Worm (Caenorhabditis elegans) whole organism, L2 larva: ENCODE results near the gene rps-4.

Source experiments
- lsy-2 ChIP-seq, 2 experiments: fragments of 150-350 bp in 1 of 2; sonication (generic microtip) in 1 of 2; optimal IDR thresholded peaks; 2 replicates each; lab custom pipeline; 2014 to 2017; ENCODE audit warnings: missing biosample characterization in 2 of 2, missing genetic modification characterization in 2 of 2
- snpc-4 ChIP-seq: fragments of 150-350 bp; optimal IDR thresholded peaks from 2 replicates; lab custom pipeline; 2014; ENCODE audit warnings: missing biosample characterization, missing genetic modification characterization

DNA sequence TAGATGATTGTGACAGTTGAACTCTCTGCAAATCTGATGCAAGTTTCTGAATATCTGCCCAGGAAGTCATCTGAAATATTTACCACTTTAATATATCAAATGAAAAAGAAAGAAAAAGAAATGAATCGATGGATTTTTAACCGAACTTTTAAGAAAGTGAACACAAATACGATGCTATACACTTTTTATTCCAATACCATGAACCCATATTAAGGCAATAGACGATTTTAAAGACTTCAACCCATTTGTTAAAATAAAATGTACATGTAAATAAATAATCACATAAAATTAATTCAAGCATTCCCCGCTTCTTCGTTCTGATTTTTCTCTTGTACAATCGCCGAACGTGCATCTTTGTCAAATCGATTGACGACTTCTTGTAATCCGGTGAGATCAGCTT, 47.7 kb downstream of the rps-4 start, which contains the start of gene ufl-1:
- no peak for TF ChIP-seq snpc-4 (tag; lab: Kevin White, UChicago)
- TF ChIP-seq lsy-2 (tag; optimal IDR thresholded peaks at IDR 0.05; lab: Kevin White, UChicago) = no peak
